Worm (Caenorhabditis elegans) whole organism, L3 larva: ENCODE measurements around the gene C03B1.17.

ENCODE experiments used
- ceh-82 ChIP-seq: fragments of 150-350 bp; optimal IDR thresholded peaks from 2 replicates; lab custom pipeline; 2014; ENCODE audit warnings: missing biosample characterization, missing genetic modification characterization
- elt-2 ChIP-seq: sonication (generic microtip); optimal IDR thresholded peaks from 2 replicates; lab custom pipeline; 2016; ENCODE audit warnings: missing genetic modification reagents, mild to moderate bottlenecking, missing genetic modification characterization, missing compliant biosample characterization
- elt-3 ChIP-seq, 3 experiments: fragments of 150-350 bp in 1 of 3; sonication (generic microtip) in 2 of 3; optimal IDR thresholded peaks; 2 replicates in 2 of 3; 4 replicates in 1 of 3; lab custom pipeline; 2014 to 2017; ENCODE audit warnings: missing biosample characterization in 3 of 3, missing genetic modification characterization in 3 of 3
- fkh-10 ChIP-seq: sonication (generic microtip); optimal IDR thresholded peaks from 2 replicates; lab custom pipeline; 2017; ENCODE audit warnings: missing biosample characterization, missing genetic modification reagents, missing genetic modification characterization
- nhr-237 ChIP-seq: fragments of 150-350 bp; optimal IDR thresholded peaks from 2 replicates; lab custom pipeline; 2014; ENCODE audit warnings: missing biosample characterization, missing genetic modification characterization
- nhr-28 ChIP-seq: fragments of 150-350 bp; optimal IDR thresholded peaks from 2 replicates; lab custom pipeline; 2014; ENCODE audit warnings: missing biosample characterization, missing genetic modification characterization

- TF ChIP-seq elt-3 (tag; optimal IDR thresholded peaks at IDR 0.05; lab: Kevin White, UChicago) (no peak), ceh-82 (tag; lab: Kevin White, UChicago) (no peak), nhr-28 (tag; lab: Kevin White, UChicago) (no peak), nhr-237 (tag; lab: Kevin White, UChicago) (no peak), fkh-10 (GFP tag; lab: Kevin White, UChicago) (no peak), elt-2 (tag; lab: Kevin White, UChicago) (no peak)
Measured at ce11 chrX:6384537-6384936, 11.1 kb downstream of the C03B1.17 start.
